Fruit fly (Drosophila melanogaster): ENCODE measurements around the gene Lcp65Ag3.

- TF ChIP-seq Mio (GFP tag; optimal IDR thresholded peaks at IDR 0.05) (no peak), lola (GFP tag; optimal IDR thresholded peaks at IDR 0.05) (no peak), Hr78 (GFP tag; optimal IDR thresholded peaks at IDR 0.05) (no peak), fru (GFP tag; optimal IDR thresholded peaks at IDR 0.05) (no peak), h (GFP tag; optimal IDR thresholded peaks at IDR 0.05) (no peak), brk (GFP tag; optimal IDR thresholded peaks at IDR 0.05) (no peak), Rel (GFP tag; optimal IDR thresholded peaks at IDR 0.05) (no peak), Rel (tag; optimal IDR thresholded peaks at IDR 0.05) (no peak), Dif (GFP tag; optimal IDR thresholded peaks at IDR 0.05; ENCODE audit: partially characterized antibody) (no peak), Hr83 (GFP tag; optimal IDR thresholded peaks at IDR 0.05; ENCODE audit: poor library complexity, severe bottlenecking) (no peak), pan (optimal IDR thresholded peaks at IDR 0.05) (no peak), Sp1 (GFP tag; optimal IDR thresholded peaks at IDR 0.05) (no peak)
These were observed 10.1 kb upstream of the Lcp65Ag3 start for dm6 chr3L:6140771-6141472.
